Fruit fly (Drosophila melanogaster) whole organism, embryonic: Measurements from ENCODE around the gene CG15141.

Source experiments
- Abd-B ChIP-seq: fragments of 200-800 bp; sonication (Bioruptor generic); optimal IDR thresholded peaks from 2 replicates; lab custom pipeline; 2018; ENCODE audit warnings: missing biosample characterization, mild to moderate bottlenecking, missing genetic modification characterization, moderate library complexity
- Aef1 ChIP-seq: fragments of 200-800 bp; sonication (Bioruptor generic); IDR thresholded peaks from 3 replicates; pipeline ENCODE4 v1.3.6; 2022; ENCODE audit warnings: missing biosample characterization, missing genetic modification characterization
- Antp ChIP-seq: fragments of 200-800 bp; sonication (Bioruptor generic); optimal IDR thresholded peaks from 3 replicates; lab custom pipeline; 2016; ENCODE audit warnings: missing biosample characterization, missing genetic modification characterization
- CG10654 ChIP-seq: fragments of 200-800 bp; sonication (Bioruptor generic); optimal IDR thresholded peaks from 2 replicates; lab custom pipeline; 2016; ENCODE audit warnings: missing biosample characterization, missing genetic modification characterization
- CG11560 ChIP-seq: fragments of 200-800 bp; sonication (Bioruptor generic); IDR thresholded peaks from 3 replicates; pipeline ENCODE4 v1.3.6; 2022; ENCODE audit warnings: missing biosample characterization, missing genetic modification characterization
- CG13424 ChIP-seq: fragments of 200-800 bp; sonication (Bioruptor generic); optimal IDR thresholded peaks from 2 replicates; lab custom pipeline; 2019; ENCODE audit warnings: missing biosample characterization, mild to moderate bottlenecking, missing genetic modification characterization, moderate library complexity
- CG14014 ChIP-seq: fragments of 200-800 bp; sonication (Bioruptor generic); IDR thresholded peaks from 2 replicates; pipeline ENCODE4 v1.3.6; 2022; ENCODE audit warnings: missing biosample characterization, missing genetic modification characterization
- CG14441 ChIP-seq: fragments of 200-800 bp; sonication (Bioruptor generic); IDR thresholded peaks from 2 replicates; pipeline ENCODE4 v1.3.6; 2022; ENCODE audit warnings: missing biosample characterization, missing genetic modification characterization
- CG16813 ChIP-seq: fragments of 200-800 bp; sonication (Bioruptor generic); IDR thresholded peaks from 3 replicates; pipeline ENCODE4 v1.3.6; 2022; ENCODE audit warnings: missing biosample characterization, missing genetic modification characterization; ENCODE audit not compliant: partially characterized antibody
- CG16815 ChIP-seq: fragments of 200-800 bp; sonication (Bioruptor generic); optimal IDR thresholded peaks from 3 replicates; lab custom pipeline; 2017; ENCODE audit warnings: missing biosample characterization, mild to moderate bottlenecking, missing genetic modification characterization
- CG2120 ChIP-seq: fragments of 200-800 bp; sonication (Bioruptor generic); optimal IDR thresholded peaks from 3 replicates; lab custom pipeline; 2016; ENCODE audit warnings: missing biosample characterization, missing genetic modification characterization
- CG2889 ChIP-seq: fragments of 200-800 bp; sonication (Bioruptor generic); IDR thresholded peaks from 3 replicates; pipeline ENCODE4 v1.3.6; 2022; ENCODE audit warnings: missing biosample characterization, missing genetic modification characterization
- CG31388 ChIP-seq: fragments of 200-800 bp; sonication (Bioruptor generic); optimal IDR thresholded peaks from 2 replicates; lab custom pipeline; 2016; ENCODE audit warnings: missing biosample characterization, missing genetic modification characterization
- CG32767 ChIP-seq: fragments of 200-800 bp; sonication (Bioruptor generic); IDR thresholded peaks from 2 replicates; pipeline ENCODE4 v1.3.6; 2022; ENCODE audit warnings: missing biosample characterization, missing genetic modification characterization
- CG5180 ChIP-seq: fragments of 200-800 bp; sonication (Bioruptor generic); optimal IDR thresholded peaks from 3 replicates; lab custom pipeline; 2017; ENCODE audit warnings: missing biosample characterization, missing genetic modification characterization, mild to moderate bottlenecking, moderate library complexity, missing genetic modification reagents
- CG6654 ChIP-seq: fragments of 200-800 bp; sonication (Bioruptor generic); optimal IDR thresholded peaks from 2 replicates; lab custom pipeline; 2017; ENCODE audit warnings: missing biosample characterization, mild to moderate bottlenecking, missing genetic modification characterization
- CG7372 ChIP-seq: fragments of 200-800 bp; sonication (Bioruptor generic); IDR thresholded peaks from 2 replicates; pipeline ENCODE4 v1.3.6; 2022; ENCODE audit warnings: missing biosample characterization, missing genetic modification characterization
- CG7556 ChIP-seq: fragments of 200-800 bp; sonication (Bioruptor generic); optimal IDR thresholded peaks from 2 replicates; lab custom pipeline; 2017; ENCODE audit warnings: missing biosample characterization, mild to moderate bottlenecking, missing genetic modification characterization
- CG8290 ChIP-seq, 3 experiments: fragments of 200-800 bp; sonication (Bioruptor generic); optimal IDR thresholded peaks; 2 replicates each; lab custom pipeline; 2016 to 2019; ENCODE audit warnings: missing biosample characterization in 3 of 3, missing genetic modification characterization in 3 of 3, mild to moderate bottlenecking in 2 of 3, moderate library complexity in 1 of 3
- CG9932 ChIP-seq: fragments of 200-800 bp; sonication (Bioruptor generic); IDR thresholded peaks from 2 replicates; pipeline ENCODE4 v1.3.6; 2022; ENCODE audit warnings: missing biosample characterization, missing genetic modification characterization
- CkIIα-i1 ChIP-seq: fragments of 200-800 bp; sonication (Bioruptor generic); IDR thresholded peaks from 2 replicates; pipeline ENCODE4 v1.3.6; 2022; ENCODE audit warnings: missing biosample characterization, missing genetic modification characterization
- Dfd ChIP-seq, 2 experiments: fragments of >200 bp; optimal IDR thresholded peaks; 2 replicates each; lab custom pipeline; 2017; ENCODE audit warnings: missing biosample characterization in 2 of 2, missing genetic modification characterization in 2 of 2
- E2f2 ChIP-seq: fragments of 200-800 bp; sonication (Bioruptor generic); IDR thresholded peaks from 2 replicates; pipeline ENCODE4 v1.3.6; 2022; ENCODE audit warnings: missing biosample characterization, missing genetic modification characterization
- Gug ChIP-seq: fragments of 200-800 bp; sonication (Bioruptor generic); IDR thresholded peaks from 4 replicates; pipeline ENCODE4 v1.3.6; 2022; ENCODE audit warnings: missing biosample characterization, missing genetic modification characterization
- HHEX ChIP-seq: fragments of 200-800 bp; sonication (Bioruptor generic); optimal IDR thresholded peaks from 3 replicates; lab custom pipeline; 2017; ENCODE audit warnings: missing biosample characterization, mild to moderate bottlenecking, missing genetic modification characterization, missing genetic modification reagents
- Hey ChIP-seq: fragments of 200-800 bp; sonication (Bioruptor generic); optimal IDR thresholded peaks from 3 replicates; lab custom pipeline; 2018; ENCODE audit warnings: missing biosample characterization, mild to moderate bottlenecking, missing genetic modification characterization
- Kr ChIP-seq: fragments of 200-800 bp; sonication (Bioruptor generic); optimal IDR thresholded peaks from 2 replicates; lab custom pipeline; 2017; ENCODE audit warnings: missing biosample characterization, mild to moderate bottlenecking, missing genetic modification characterization
- Mes4 ChIP-seq: fragments of 200-800 bp; sonication (Bioruptor generic); optimal IDR thresholded peaks from 2 replicates; lab custom pipeline; 2016; ENCODE audit warnings: missing biosample characterization, missing genetic modification characterization
- PHDP ChIP-seq: fragments of 200-800 bp; sonication (Bioruptor generic); optimal IDR thresholded peaks from 3 replicates; lab custom pipeline; 2018; ENCODE audit warnings: missing biosample characterization, mild to moderate bottlenecking, missing genetic modification characterization, moderate library complexity
- Ravus ChIP-seq: fragments of 200-800 bp; sonication (Bioruptor generic); IDR thresholded peaks from 2 replicates; pipeline ENCODE4 v1.3.6; 2022; ENCODE audit warnings: missing biosample characterization, missing genetic modification characterization
- bigmax ChIP-seq: fragments of 200-800 bp; sonication (Bioruptor generic); optimal IDR thresholded peaks from 2 replicates; lab custom pipeline; 2018; ENCODE audit warnings: missing biosample characterization, mild to moderate bottlenecking, missing genetic modification characterization
- chn ChIP-seq: fragments of 200-800 bp; sonication (Bioruptor generic); optimal IDR thresholded peaks from 2 replicates; lab custom pipeline; 2016; ENCODE audit warnings: missing biosample characterization, missing genetic modification characterization
- ewg ChIP-seq: fragments of 200-800 bp; sonication (Bioruptor generic); optimal IDR thresholded peaks from 3 replicates; lab custom pipeline; 2017; ENCODE audit warnings: mild to moderate bottlenecking, missing biosample characterization, missing genetic modification reagents, missing genetic modification characterization
- ftz-f1 ChIP-seq: fragments of 200-800 bp; sonication (Bioruptor generic); optimal IDR thresholded peaks from 2 replicates; lab custom pipeline; 2016; ENCODE audit warnings: missing biosample characterization, missing genetic modification characterization
- nau ChIP-seq: fragments of 200-800 bp; sonication (Bioruptor generic); optimal IDR thresholded peaks from 3 replicates; lab custom pipeline; 2017; ENCODE audit warnings: missing biosample characterization, mild to moderate bottlenecking, missing genetic modification characterization, missing genetic modification reagents
- nerfin-2 ChIP-seq: fragments of 200-800 bp; sonication (Bioruptor generic); IDR thresholded peaks from 2 replicates; pipeline ENCODE4 v1.3.6; 2022; ENCODE audit warnings: missing biosample characterization, missing genetic modification characterization; ENCODE audit not compliant: partially characterized antibody
- otp ChIP-seq: fragments of 200-800 bp; sonication (Bioruptor generic); IDR thresholded peaks from 3 replicates; pipeline ENCODE4, ENCODE4 v1.3.6; 2022; ENCODE audit warnings: missing biosample characterization, missing genetic modification characterization
- p53 ChIP-seq: fragments of 200-800 bp; sonication (Bioruptor generic); optimal IDR thresholded peaks from 2 replicates; lab custom pipeline; 2016; ENCODE audit warnings: missing biosample characterization, missing genetic modification characterization
- ttk ChIP-seq: fragments of 200-800 bp; sonication (Bioruptor generic); IDR thresholded peaks from 2 replicates; pipeline ENCODE4 v2.1.2; 2022; ENCODE audit warnings: missing biosample characterization, missing genetic modification characterization

Gene CG15141

DNA sequence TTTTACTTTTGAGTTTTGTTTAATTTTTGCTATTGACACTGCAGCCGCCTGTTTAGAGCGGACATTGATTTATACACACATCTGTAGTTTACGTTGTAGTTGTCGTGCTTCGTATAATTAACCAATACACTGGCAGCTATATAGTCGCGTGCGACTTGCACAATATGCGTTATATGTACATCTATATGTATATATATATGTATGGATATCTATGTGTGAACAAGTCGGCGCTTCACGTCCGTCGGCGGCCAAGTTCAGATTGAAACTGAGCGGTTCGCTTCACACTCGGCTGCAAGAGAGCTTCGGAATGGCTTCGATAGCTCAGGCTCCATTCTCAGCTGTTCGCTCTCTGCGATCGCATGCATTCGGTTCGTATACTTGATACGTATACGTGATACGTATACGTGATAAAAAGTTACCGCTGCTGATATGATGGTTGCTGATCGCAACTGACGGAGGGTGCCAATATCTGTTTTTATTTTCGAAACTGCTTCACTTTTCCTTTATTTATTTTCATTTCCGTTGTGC, 17.6 kb downstream of the CG15141 start (continued):
- TF ChIP-seq nau (GFP tag; lab: Kevin White, UChicago): peak; percentile 7
- TF ChIP-seq ewg: no peak
- peak; percentile 40; the same call in 1 of the 3 replicates for TF ChIP-seq otp
- TF ChIP-seq CG5180 (GFP tag; lab: Kevin White, UChicago): peak; percentile 40
- TF ChIP-seq CkIIα-i1 (GFP tag; lab: Robert Waterston, UW): no peak
- no peak for TF ChIP-seq CG31388 (GFP tag; lab: Kevin White, UChicago)
- no peak for TF ChIP-seq E2f2 (GFP tag; lab: Robert Waterston, UW)
- TF ChIP-seq bigmax (GFP tag; lab: Kevin White, UChicago): no peak
- TF ChIP-seq CG14014: peak; percentile 42; the same call in 1 of the 2 replicates
- TF ChIP-seq Mes4 (GFP tag; lab: Kevin White, UChicago): no peak
- TF ChIP-seq CG9932 (GFP tag; lab: Robert Waterston, UW): no peak
- TF ChIP-seq CG10654 (GFP tag; lab: Kevin White, UChicago): no peak
- no peak for TF ChIP-seq CG16813
- TF ChIP-seq CG11560: no peak
- no peak for TF ChIP-seq CG2889 (GFP tag; lab: Robert Waterston, UW)
- no peak for TF ChIP-seq p53
- TF ChIP-seq CG7556 (GFP tag; lab: Kevin White, UChicago): no peak
- no peak for TF ChIP-seq Hey (tag; lab: Kevin White, UChicago)
- no peak; the same call in 2 of the 3 replicates for TF ChIP-seq Aef1 (GFP tag; lab: Robert Waterston, UW)
- no peak for TF ChIP-seq CG16815 (GFP tag; lab: Kevin White, UChicago)
- no peak for TF ChIP-seq CG6654 (GFP tag; lab: Kevin White, UChicago)
- peak; percentile 90 for TF ChIP-seq CG7372 (GFP tag; lab: Robert Waterston, UW)
- no peak for TF ChIP-seq chn
- TF ChIP-seq Kr (GFP tag; lab: Kevin White, UChicago): no peak
- TF ChIP-seq CG13424 (tag; lab: Kevin White, UChicago): peak; percentile 3
- no peak for TF ChIP-seq Dfd (GFP tag; optimal IDR thresholded peaks at IDR 0.05; lab: Kevin White, UChicago)
- TF ChIP-seq ftz-f1 (GFP tag; lab: Kevin White, UChicago): peak; percentile 44
- peak; percentile 18 for TF ChIP-seq HHEX (GFP tag; lab: Kevin White, UChicago)
- TF ChIP-seq Ravus: no peak
- no peak for TF ChIP-seq CG8290 (GFP tag; optimal IDR thresholded peaks at IDR 0.05; lab: Kevin White, UChicago)
- peak in 1 of 2 experiments; percentile 49 for TF ChIP-seq CG8290 (tag; optimal IDR thresholded peaks at IDR 0.05; lab: Kevin White, UChicago)
- no peak for TF ChIP-seq ttk (GFP tag; lab: Robert Waterston, UW)
- TF ChIP-seq PHDP (tag; lab: Kevin White, UChicago): peak; percentile 21
- TF ChIP-seq CG2120 (GFP tag; lab: Kevin White, UChicago): no peak
- TF ChIP-seq nerfin-2 (GFP tag; lab: Robert Waterston, UW): no peak
- TF ChIP-seq Gug (GFP tag; lab: Robert Waterston, UW): no peak
- TF ChIP-seq CG32767 (GFP tag; lab: Robert Waterston, UW): peak; percentile 49; the same call in 1 of the 2 replicates
- no peak for TF ChIP-seq Abd-B (GFP tag; lab: Kevin White, UChicago)
- TF ChIP-seq CG14441 (GFP tag; lab: Robert Waterston, UW): 0 out of 2 replicates have a peak, but pooled peaks have one; percentile 28
- TF ChIP-seq Antp (GFP tag; lab: Kevin White, UChicago): no peak
- TF ChIP-seq, all 482 proteins: peak for 87
